Worm (Caenorhabditis elegans) whole organism, late embryonic: ENCODE data around the gene K09E9.4.

Experiments
- F13H6.1 ChIP-seq: sonication (generic microtip); optimal IDR thresholded peaks from 2 replicates; lab custom pipeline; 2016; ENCODE audit warnings: missing genetic modification characterization, missing compliant biosample characterization
- K09A11.1 ChIP-seq: sonication (generic microtip); optimal IDR thresholded peaks from 2 replicates; lab custom pipeline; 2017; ENCODE audit warnings: antibody characterized with exemption, mild to moderate bottlenecking, missing genetic modification characterization, missing compliant biosample characterization; ENCODE audit not compliant: insufficient read depth
- ahr-1 ChIP-seq: sonication (generic microtip); optimal IDR thresholded peaks from 2 replicates; lab custom pipeline; 2016; ENCODE audit warnings: missing genetic modification characterization, missing compliant biosample characterization
- ceh-19 ChIP-seq: fragments of 200-800 bp; sonication (Bioruptor generic); optimal IDR thresholded peaks from 2 replicates; lab custom pipeline; 2018; ENCODE audit warnings: mild to moderate bottlenecking, missing genetic modification characterization, missing compliant biosample characterization
- ceh-22 ChIP-seq: sonication (generic microtip); optimal IDR thresholded peaks from 2 replicates; lab custom pipeline; 2017; ENCODE audit warnings: missing biosample characterization, missing genetic modification characterization
- ceh-24 ChIP-seq: sonication (generic microtip); optimal IDR thresholded peaks from 2 replicates; lab custom pipeline; 2016; ENCODE audit warnings: mild to moderate bottlenecking, missing genetic modification characterization, missing compliant biosample characterization
- ceh-31 ChIP-seq: sonication (generic microtip); optimal IDR thresholded peaks from 2 replicates; lab custom pipeline; 2016; ENCODE audit warnings: missing genetic modification characterization, missing compliant biosample characterization
- ceh-34 ChIP-seq: sonication (generic microtip); optimal IDR thresholded peaks from 2 replicates; lab custom pipeline; 2016; ENCODE audit warnings: mild to moderate bottlenecking, missing genetic modification characterization, missing compliant biosample characterization
- ceh-48 ChIP-seq: sonication (generic microtip); optimal IDR thresholded peaks from 2 replicates; lab custom pipeline; 2016; ENCODE audit warnings: missing genetic modification characterization, inconsistent platforms, missing compliant biosample characterization
- ceh-6 ChIP-seq: fragments of 200-800 bp; sonication (Bioruptor generic); optimal IDR thresholded peaks from 2 replicates; lab custom pipeline; 2018; ENCODE audit warnings: mild to moderate bottlenecking, missing genetic modification characterization, missing compliant biosample characterization
- ceh-9 ChIP-seq: sonication (generic microtip); optimal IDR thresholded peaks from 2 replicates; lab custom pipeline; 2016; ENCODE audit warnings: mild to moderate bottlenecking, missing genetic modification characterization, inconsistent platforms, missing compliant biosample characterization
- elt-2 ChIP-seq: sonication (generic microtip); optimal IDR thresholded peaks from 2 replicates; lab custom pipeline; 2016; ENCODE audit warnings: missing genetic modification reagents, missing genetic modification characterization, missing compliant biosample characterization
- elt-4 ChIP-seq: sonication (generic microtip); optimal IDR thresholded peaks from 2 replicates; lab custom pipeline; 2016; ENCODE audit warnings: missing genetic modification characterization, missing compliant biosample characterization
- eyg-1 ChIP-seq: sonication (generic microtip); optimal IDR thresholded peaks from 2 replicates; lab custom pipeline; 2016; ENCODE audit warnings: missing genotype, missing genetic modification characterization, missing compliant biosample characterization
- fax-1 ChIP-seq: sonication (generic microtip); optimal IDR thresholded peaks from 2 replicates; lab custom pipeline; 2016; ENCODE audit warnings: missing genotype, missing genetic modification characterization, missing compliant biosample characterization
- fkh-6 ChIP-seq: sonication (generic microtip); optimal IDR thresholded peaks from 2 replicates; lab custom pipeline; 2016; ENCODE audit warnings: missing genetic modification characterization, missing compliant biosample characterization
- hlh-15 ChIP-seq: sonication (generic microtip); optimal IDR thresholded peaks from 2 replicates; lab custom pipeline; 2016; ENCODE audit warnings: missing genetic modification characterization, missing compliant biosample characterization
- hlh-30 ChIP-seq: sonication (generic microtip); optimal IDR thresholded peaks from 2 replicates; lab custom pipeline; 2017; ENCODE audit warnings: antibody characterized with exemption, missing genetic modification characterization, missing compliant biosample characterization; ENCODE audit not compliant: insufficient read depth
- hlh-8 ChIP-seq: sonication (generic microtip); optimal IDR thresholded peaks from 2 replicates; lab custom pipeline; 2016; ENCODE audit warnings: missing genotype, missing genetic modification characterization, missing compliant biosample characterization
- npax-4 ChIP-seq: sonication (generic microtip); optimal IDR thresholded peaks from 2 replicates; lab custom pipeline; 2016; ENCODE audit warnings: missing genetic modification characterization, missing compliant biosample characterization
- pag-3 ChIP-seq: sonication (generic microtip); optimal IDR thresholded peaks from 2 replicates; lab custom pipeline; 2016; ENCODE audit warnings: missing compliant biosample characterization, missing genetic modification characterization, borderline replicate concordance
- pax-1 ChIP-seq: fragments of 150-350 bp; optimal IDR thresholded peaks from 2 replicates; lab custom pipeline; 2014; ENCODE audit warnings: missing biosample characterization, missing genetic modification characterization
- pha-2 ChIP-seq: sonication (generic microtip); optimal IDR thresholded peaks from 2 replicates; lab custom pipeline; 2017; ENCODE audit warnings: mild to moderate bottlenecking, missing genetic modification characterization, missing compliant biosample characterization
- pha-4 ChIP-seq: fragments of 150-350 bp; optimal IDR thresholded peaks from 2 replicates; lab custom pipeline; 2018; ENCODE audit warnings: missing biosample characterization, missing genetic modification reagents, missing genetic modification characterization
- ref-2 ChIP-seq: sonication (generic microtip); optimal IDR thresholded peaks from 2 replicates; lab custom pipeline; 2016; ENCODE audit warnings: missing genetic modification characterization, missing compliant biosample characterization
- rnt-1 ChIP-seq: sonication (generic microtip); optimal IDR thresholded peaks from 2 replicates; lab custom pipeline; 2016; ENCODE audit warnings: missing genetic modification characterization, missing compliant biosample characterization
- sox-2 ChIP-seq: fragments of 200-800 bp; sonication (Bioruptor generic); IDR thresholded peaks from 2 replicates; pipeline ENCODE4 v1.3.6; 2022; ENCODE audit warnings: missing genetic modification reagents, missing genetic modification characterization, missing compliant biosample characterization
- sox-4 ChIP-seq: sonication (generic microtip); optimal IDR thresholded peaks from 2 replicates; lab custom pipeline; 2017; ENCODE audit warnings: mild to moderate bottlenecking, missing genetic modification characterization, inconsistent platforms, missing compliant biosample characterization
- syd-9 ChIP-seq: sonication (generic microtip); optimal IDR thresholded peaks from 2 replicates; lab custom pipeline; 2016; ENCODE audit warnings: mild to moderate bottlenecking, missing genetic modification characterization, moderate library complexity, missing compliant biosample characterization
- tbx-2 ChIP-seq: sonication (generic microtip); optimal IDR thresholded peaks from 2 replicates; lab custom pipeline; 2016; ENCODE audit warnings: missing genetic modification characterization, missing compliant biosample characterization
- tbx-7 ChIP-seq: sonication (generic microtip); optimal IDR thresholded peaks from 2 replicates; lab custom pipeline; 2016; ENCODE audit warnings: missing genotype, missing genetic modification characterization, missing compliant biosample characterization
- unc-55 ChIP-seq: sonication (generic microtip); optimal IDR thresholded peaks from 2 replicates; lab custom pipeline; 2017; ENCODE audit warnings: missing biosample characterization, missing genetic modification reagents, missing genetic modification characterization
- ztf-16 ChIP-seq: sonication (generic microtip); optimal IDR thresholded peaks from 2 replicates; lab custom pipeline; 2017; ENCODE audit warnings: missing genetic modification characterization, missing compliant biosample characterization

The K09E9.4 gene

DNA sequence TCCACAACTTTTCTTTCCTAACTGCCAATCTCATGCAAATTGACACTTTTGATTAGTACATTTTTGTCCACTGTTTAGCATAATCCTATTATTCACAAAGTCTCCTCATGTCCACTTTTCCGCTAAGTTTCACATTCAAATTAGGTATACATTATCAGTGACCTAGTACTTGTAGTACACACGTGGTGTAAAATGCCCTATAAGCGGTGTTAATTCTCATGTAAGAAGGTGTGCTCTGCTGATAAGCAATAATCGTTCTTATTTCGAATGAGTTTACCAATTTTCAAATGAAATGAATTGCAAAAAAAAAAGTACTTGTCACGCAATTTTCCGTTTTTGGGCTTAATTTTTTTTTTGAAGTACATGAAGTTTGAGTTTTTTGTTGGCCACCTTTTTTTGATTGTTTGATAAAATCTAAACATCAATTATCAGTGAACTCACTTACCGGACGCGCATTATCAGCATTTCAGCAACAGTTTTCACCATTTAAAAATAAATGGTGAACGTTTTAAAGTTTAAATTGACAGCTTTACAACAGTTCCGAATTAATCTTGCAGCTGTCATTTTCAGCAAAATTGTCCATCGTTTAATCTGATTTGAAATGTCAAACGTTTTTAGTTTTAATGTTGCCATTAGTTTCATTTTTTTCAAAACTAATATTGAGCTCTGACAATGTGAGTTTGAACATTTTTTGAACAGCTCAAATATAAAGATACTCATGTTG is 31.4 kb downstream of the K09E9.4 start:
- TF ChIP-seq pax-1 (no peak), npax-4 (tag; lab: Kevin White, UChicago) (no peak), elt-2 (peak; percentile 75), tbx-2 (tag; lab: Kevin White, UChicago) (no peak)

DNA sequence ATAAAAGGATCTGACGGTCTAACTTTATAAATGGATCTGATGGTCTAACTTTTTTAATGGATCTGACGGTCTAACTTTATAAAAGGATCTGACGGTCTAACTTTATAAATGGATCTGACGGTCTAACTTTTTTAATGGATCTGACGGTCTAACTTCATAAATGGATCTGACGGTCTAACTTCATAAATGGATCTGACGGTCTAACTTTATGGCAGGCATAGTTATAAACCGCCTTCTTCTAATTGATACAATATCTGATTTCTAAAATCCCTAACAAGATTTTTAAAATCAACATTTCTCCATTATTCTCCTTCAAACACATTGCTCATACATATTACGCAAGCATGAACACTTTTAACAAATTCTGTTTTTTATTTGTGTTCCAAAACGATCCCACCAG is 33.2 kb downstream of the K09E9.4 start, which contains the start of gene K09A9.8:
Gene K09A9.8 (minus strand): TSS at position 101 of the 400 bp plus-strand sequence.
- no peak for TF ChIP-seq ceh-22 (tag; lab: Kevin White, UChicago)

ce11 chrX:15594019-15594418 is 36.2 kb downstream of the K09E9.4 start:
- TF ChIP-seq elt-4 (tag; lab: Kevin White, UChicago) (peak; percentile 33), fkh-6 (no peak)

- no peak for TF ChIP-seq F13H6.1 (tag; lab: Kevin White, UChicago)
- TF ChIP-seq hlh-30 (tag; lab: Kevin White, UChicago), result no peak
- TF ChIP-seq unc-55, result no peak
- TF ChIP-seq ahr-1 (tag; lab: Kevin White, UChicago), result no peak
- no peak for TF ChIP-seq pha-2 (tag; lab: Kevin White, UChicago)
- no peak for TF ChIP-seq fkh-6
These were observed 36.9 kb downstream of the K09E9.4 start for ce11 chrX:15593366-15593765.

DNA sequence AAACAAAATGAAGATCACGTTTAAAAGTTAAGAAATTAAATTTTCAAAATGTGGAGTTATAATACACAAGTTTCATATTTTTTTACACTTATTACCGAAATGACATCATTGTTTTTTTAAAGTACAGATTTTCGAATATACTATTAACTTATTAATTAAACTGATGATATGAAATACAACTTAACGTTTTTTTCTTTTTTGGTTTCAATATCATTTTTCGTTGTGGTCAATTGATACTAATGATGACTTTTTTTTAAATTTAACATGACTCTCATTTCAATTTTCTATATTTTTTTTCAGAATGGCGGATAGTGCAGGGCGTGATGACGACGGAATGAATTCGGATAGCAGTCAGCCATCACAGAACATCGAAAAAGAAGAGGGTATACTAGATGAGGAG is 39.2 kb downstream of the K09E9.4 start, which contains the start of gene usp-33:
Gene usp-33 (plus strand): TSS at position 301 of the 400 bp plus-strand sequence.
- TF ChIP-seq rnt-1 (tag; lab: Kevin White, UChicago) (no peak), npax-4 (tag; lab: Kevin White, UChicago) (no peak), pag-3 (no peak), ceh-22 (tag; lab: Kevin White, UChicago) (no peak), hlh-15 (no peak), ceh-19 (GFP tag; lab: Kevin White, UChicago) (no peak), sox-2 (GFP tag; lab: Robert Waterston, UW) (no peak), K09A11.1 (tag; lab: Kevin White, UChicago) (no peak)

- TF ChIP-seq ref-2 (tag; lab: Kevin White, UChicago) (no peak), ceh-34 (tag; lab: Kevin White, UChicago) (no peak), ceh-31 (tag; lab: Kevin White, UChicago) (no peak), pag-3 (no peak), ceh-19 (GFP tag; lab: Kevin White, UChicago) (no peak), ztf-16 (tag; lab: Kevin White, UChicago) (no peak), ceh-6 (GFP tag; lab: Kevin White, UChicago) (no peak), ceh-24 (tag; lab: Kevin White, UChicago) (no peak), eyg-1 (tag; lab: Kevin White, UChicago) (no peak)
These were observed 39.8 kb downstream of the K09E9.4 start, which contains the start of gene gas-1 for ce11 chrX:15590347-15590928. Gene gas-1, minus strand, starts transcription at chrX:15590397.

- TF ChIP-seq ceh-48 (no peak), elt-4 (tag; lab: Kevin White, UChicago) (no peak), ceh-9 (tag; lab: Kevin White, UChicago) (no peak), sox-4 (tag; lab: Kevin White, UChicago) (no peak), syd-9 (no peak), pha-4 (tag; lab: Kevin White, UChicago) (no peak), hlh-8 (no peak), K09A11.1 (tag; lab: Kevin White, UChicago) (no peak), fax-1 (tag; lab: Kevin White, UChicago) (no peak), tbx-7 (tag; lab: Kevin White, UChicago) (no peak), pag-3 (no peak), ceh-24 (tag; lab: Kevin White, UChicago) (no peak)
These were observed 44.0 kb downstream of the K09E9.4 start for ce11 chrX:15586192-15586591.
